Worm (Caenorhabditis elegans): ENCODE data around the gene pcrg-1.

- no peak for TF ChIP-seq lsy-2 (tag; optimal IDR thresholded peaks at IDR 0.05)
- TF ChIP-seq elt-1 (tag; optimal IDR thresholded peaks at IDR 0.05; ENCODE audit: borderline replicate concordance, insufficient read depth) = no peak
- TF ChIP-seq bed-3 (GFP tag; optimal IDR thresholded peaks at IDR 0.05) = no peak
- TF ChIP-seq ztf-11 (tag; optimal IDR thresholded peaks at IDR 0.05) = no peak
- no peak for TF ChIP-seq nhr-237 (tag; optimal IDR thresholded peaks at IDR 0.05)
- TF ChIP-seq pha-4 (tag; optimal IDR thresholded peaks at IDR 0.05) = no peak
- no peak for TF ChIP-seq nhr-28 (tag; optimal IDR thresholded peaks at IDR 0.05)
Measured at ce11 chrII:7236937-7237336, 36.6 kb downstream of the pcrg-1 start.

All from whole organism, mixed stage, embryonic.